Fruit fly (Drosophila melanogaster): ENCODE data around the gene CG9782.

Gene CG9782

dm6 chrX:16593418-16593817 lies 28.0 kb downstream of the CG9782 start, which contains the start of the genes SMC3 and Ubc7:
Gene SMC3, minus strand, starts transcription at chrX:16593439.
Gene Ubc7, plus strand, starts transcription at chrX:16593677.
- peak; percentile 33 for TF ChIP-seq Eip93F (GFP tag; optimal IDR thresholded peaks at IDR 0.05)
- no peak for TF ChIP-seq fd59A (GFP tag; optimal IDR thresholded peaks at IDR 0.05)
- TF ChIP-seq Eip75B (GFP tag; optimal IDR thresholded peaks at IDR 0.05), result no peak
- peak; percentile 58 for TF ChIP-seq fkh (GFP tag; optimal IDR thresholded peaks at IDR 0.05)
- no peak for TF ChIP-seq CG34406 (GFP tag; optimal IDR thresholded peaks at IDR 0.05)
- peak; percentile 7 for TF ChIP-seq esn (GFP tag; optimal IDR thresholded peaks at IDR 0.05)

dm6 chrX:16587668-16588046 lies 33.7 kb downstream of the CG9782 start, which contains the start of gene CG13014:
Gene CG13014, plus strand, starts transcription at chrX:16587873.
- TF ChIP-seq Gug (GFP tag; IDR thresholded peaks at IDR 0.05) (no peak), Ets96B (tag; optimal IDR thresholded peaks at IDR 0.05) (no peak), dsx (GFP tag; optimal IDR thresholded peaks at IDR 0.05; ENCODE audit: poor library complexity, severe bottlenecking) (no peak)

- TF ChIP-seq CG6854 (GFP tag; optimal IDR thresholded peaks at IDR 0.05) (no peak), Eip93F (GFP tag; optimal IDR thresholded peaks at IDR 0.05) (no peak), CG34406 (GFP tag; optimal IDR thresholded peaks at IDR 0.05) (no peak), CG31627 (GFP tag; optimal IDR thresholded peaks at IDR 0.05) (no peak), CG1621 (tag; optimal IDR thresholded peaks at IDR 0.05) (peak; percentile 17), Eip78C (GFP tag) (peak; percentile 53)
Observed at dm6 chrX:16587021-16587667, 34.2 kb downstream of the CG9782 start, which contains the start of gene CanA-14F. Gene CanA-14F, minus strand, starts transcription at chrX:16587172.

- TF ChIP-seq OdsH (GFP tag; optimal IDR thresholded peaks at IDR 0.05) (no peak), Gug (GFP tag; IDR thresholded peaks at IDR 0.05) (no peak), Eip93F (GFP tag; optimal IDR thresholded peaks at IDR 0.05) (no peak), net (GFP tag; optimal IDR thresholded peaks at IDR 0.05) (peak; percentile 24), vri (GFP tag; optimal IDR thresholded peaks at IDR 0.05) (no peak), CG6808 (GFP tag; optimal IDR thresholded peaks at IDR 0.05) (peak; percentile 33), CG8119 (GFP tag; IDR thresholded peaks at IDR 0.05) (no peak), Sox15 (GFP tag; optimal IDR thresholded peaks at IDR 0.05) (no peak), topi (GFP tag; optimal IDR thresholded peaks at IDR 0.05) (no peak), svp (GFP tag) (no peak), Met (GFP tag; optimal IDR thresholded peaks at IDR 0.05) (no peak), CG9139 (GFP tag; optimal IDR thresholded peaks at IDR 0.05) (peak; percentile 30), Sox14 (GFP tag; optimal IDR thresholded peaks at IDR 0.05) (peak; percentile 1), Sox102F (GFP tag; optimal IDR thresholded peaks at IDR 0.05) (no peak), pdm3 (GFP tag; optimal IDR thresholded peaks at IDR 0.05) (no peak), Hr39 (GFP tag; optimal IDR thresholded peaks at IDR 0.05) (no peak), Blimp-1 (GFP tag; optimal IDR thresholded peaks at IDR 0.05) (no peak), CG3032 (tag; optimal IDR thresholded peaks at IDR 0.05) (no peak), CG6276 (GFP tag; optimal IDR thresholded peaks at IDR 0.05) (peak; percentile 32), CG7368 (GFP tag; optimal IDR thresholded peaks at IDR 0.05) (no peak), CG6163 (GFP tag; IDR thresholded peaks at IDR 0.05) (no peak; the same call in 2 of the 3 replicates), esn (GFP tag; optimal IDR thresholded peaks at IDR 0.05) (no peak), CG10669 (GFP tag; optimal IDR thresholded peaks at IDR 0.05) (peak; percentile 19), salr (GFP tag; optimal IDR thresholded peaks at IDR 0.05) (no peak), spab (GFP tag; optimal IDR thresholded peaks at IDR 0.05) (peak; percentile 32), Hr4 (GFP tag; optimal IDR thresholded peaks at IDR 0.05) (no peak), ss (GFP tag; optimal IDR thresholded peaks at IDR 0.05) (peak; percentile 30 to 65), eg (GFP tag; IDR thresholded peaks at IDR 0.05) (no peak), cyc (GFP tag; optimal IDR thresholded peaks at IDR 0.05) (no peak), CG4318 (GFP tag; optimal IDR thresholded peaks at IDR 0.05) (no peak), CG10631 (GFP tag; optimal IDR thresholded peaks at IDR 0.05) (no peak), Ets21C (GFP tag; optimal IDR thresholded peaks at IDR 0.05) (no peak), CG15336 (GFP tag; IDR thresholded peaks at IDR 0.05) (no peak)
Observed at dm6 chrX:16586178-16586890, 35.1 kb downstream of the CG9782 start.

All from whole organism, prepupa.